Worm (Caenorhabditis elegans): ENCODE results near the gene crh-1.

crh-1 gene

DNA sequence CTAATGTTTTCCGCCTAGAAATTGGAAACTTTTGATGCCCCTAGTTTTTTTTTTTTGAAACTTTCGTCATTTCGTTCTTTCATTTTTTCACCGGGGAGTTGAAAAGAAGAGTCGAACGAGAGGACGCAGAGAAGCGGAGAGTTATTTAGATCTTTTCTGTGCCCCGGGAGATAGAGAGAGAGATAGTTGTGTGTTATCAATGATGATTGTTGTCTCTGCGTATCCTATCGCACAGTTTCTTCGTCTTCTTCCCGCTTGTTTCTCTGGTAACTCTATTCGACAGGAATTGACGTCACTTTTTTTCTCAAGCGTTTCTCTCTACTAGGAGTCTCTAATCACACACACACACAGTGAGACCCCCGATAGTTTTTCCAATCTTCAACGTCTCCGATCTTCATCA lies 31.7 kb downstream of the crh-1 start:
- TF ChIP-seq nfya-1 (tag; optimal IDR thresholded peaks at IDR 0.05) (peak; percentile 27), elt-2 (tag; optimal IDR thresholded peaks at IDR 0.05) (peak; percentile 90), sox-2 (GFP tag; IDR thresholded peaks at IDR 0.05) (no peak), pqm-1 (tag; optimal IDR thresholded peaks at IDR 0.05) (peak; percentile 29), dve-1 (tag; optimal IDR thresholded peaks at IDR 0.05) (peak; percentile 8)

ce11 chrIII:11689887-11690286 lies 32.3 kb downstream of the crh-1 start:
- TF ChIP-seq pha-4 (tag; optimal IDR thresholded peaks at IDR 0.05) (no peak), nhr-11 (tag; optimal IDR thresholded peaks at IDR 0.05) (no peak), ceh-2 (tag; optimal IDR thresholded peaks at IDR 0.05) (no peak), nfya-1 (tag; optimal IDR thresholded peaks at IDR 0.05) (no peak), odd-2 (tag; optimal IDR thresholded peaks at IDR 0.05) (no peak), unc-3 (GFP tag; conservative IDR thresholded peaks at IDR 0.05) (no peak), unc-3 (tag; optimal IDR thresholded peaks at IDR 0.05) (no peak), ahr-1 (tag; optimal IDR thresholded peaks at IDR 0.05) (no peak), ceh-48 (tag; optimal IDR thresholded peaks at IDR 0.05) (no peak), elt-4 (tag; optimal IDR thresholded peaks at IDR 0.05) (no peak), dmd-4 (tag; optimal IDR thresholded peaks at IDR 0.05; ENCODE audit: borderline replicate concordance) (no peak), unc-55 (GFP tag; optimal IDR thresholded peaks at IDR 0.05) (no peak), fax-1 (tag; optimal IDR thresholded peaks at IDR 0.05) (no peak), sdc-2 (tag; optimal IDR thresholded peaks at IDR 0.05) (no peak), elt-2 (tag; optimal IDR thresholded peaks at IDR 0.05) (no peak), ceh-9 (tag; optimal IDR thresholded peaks at IDR 0.05) (no peak), pros-1 (tag; optimal IDR thresholded peaks at IDR 0.05) (no peak), T23F11.4 (GFP tag; optimal IDR thresholded peaks at IDR 0.05) (no peak), tbx-2 (tag; optimal IDR thresholded peaks at IDR 0.05) (no peak)

DNA sequence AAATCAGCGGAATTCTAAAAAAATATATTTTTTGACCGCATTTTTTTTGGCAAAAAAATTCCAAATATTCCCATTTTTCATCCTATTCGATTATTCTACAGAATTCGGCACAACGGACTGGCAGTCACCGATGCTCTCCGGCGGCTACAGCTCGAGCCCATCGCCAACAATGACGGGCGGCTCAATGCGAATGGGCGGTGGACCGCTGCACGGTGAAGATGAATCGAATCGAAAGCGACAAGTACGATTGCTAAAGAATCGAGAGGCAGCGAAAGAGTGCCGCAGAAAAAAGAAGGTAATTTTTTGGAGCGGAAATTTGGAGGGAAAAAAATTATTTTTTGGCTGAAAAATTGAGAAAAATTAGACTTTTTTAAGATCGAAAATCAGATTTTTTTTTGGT lies 34.8 kb downstream of the crh-1 start:
- TF ChIP-seq fax-1 (tag; optimal IDR thresholded peaks at IDR 0.05), result no peak
- no peak for TF ChIP-seq ahr-1 (tag; optimal IDR thresholded peaks at IDR 0.05)
- TF ChIP-seq ceh-34 (tag; optimal IDR thresholded peaks at IDR 0.05), result no peak
- no peak for TF ChIP-seq ama-1 (optimal IDR thresholded peaks at IDR 0.05)
- TF ChIP-seq Y22D7AL.16 (tag; optimal IDR thresholded peaks at IDR 0.05), result no peak
- no peak for TF ChIP-seq syd-9 (tag; optimal IDR thresholded peaks at IDR 0.05)
- no peak for TF ChIP-seq hlh-30 (tag; optimal IDR thresholded peaks at IDR 0.05; ENCODE audit: insufficient read depth)
- TF ChIP-seq dmd-4 (tag; optimal IDR thresholded peaks at IDR 0.05; ENCODE audit: borderline replicate concordance), result no peak
- no peak for TF ChIP-seq zip-5 (tag; optimal IDR thresholded peaks at IDR 0.05)
- TF ChIP-seq ztf-16 (tag; optimal IDR thresholded peaks at IDR 0.05), result no peak
- no peak for TF ChIP-seq mec-3 (tag; optimal IDR thresholded peaks at IDR 0.05; ENCODE audit: borderline replicate concordance)
- TF ChIP-seq pros-1 (tag; optimal IDR thresholded peaks at IDR 0.05), result no peak
- no peak for TF ChIP-seq nhr-232 (tag; optimal IDR thresholded peaks at IDR 0.05)
- TF ChIP-seq sox-4 (tag; optimal IDR thresholded peaks at IDR 0.05), result no peak
- TF ChIP-seq unc-55 (GFP tag; optimal IDR thresholded peaks at IDR 0.05), result no peak
- no peak for TF ChIP-seq elt-4 (tag; optimal IDR thresholded peaks at IDR 0.05)
- no peak for TF ChIP-seq ceh-18 (tag; optimal IDR thresholded peaks at IDR 0.05)
- no peak for TF ChIP-seq ceh-30 (tag; optimal IDR thresholded peaks at IDR 0.05)

DNA sequence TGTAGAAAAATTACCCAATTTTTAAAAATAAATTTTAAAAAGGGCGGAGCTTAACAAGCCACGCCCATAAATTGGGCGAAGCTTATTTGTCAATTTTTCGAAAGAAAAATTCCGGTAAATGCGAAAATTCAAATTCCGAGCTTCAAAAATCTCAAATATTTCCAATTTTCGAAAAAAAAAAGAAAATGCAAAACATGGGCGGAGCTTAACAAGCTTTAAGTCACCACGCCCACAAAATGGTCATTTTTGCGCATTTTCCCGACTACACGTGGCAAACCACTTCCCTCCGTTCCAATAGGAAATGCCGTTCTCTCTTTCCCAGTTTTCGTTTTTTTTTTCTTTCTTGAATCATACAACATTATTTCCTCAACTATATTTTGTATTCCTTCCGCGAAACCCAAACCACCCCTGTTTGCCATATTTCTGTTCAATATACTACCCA lies 37.0 kb downstream of the crh-1 start:
- TF ChIP-seq pros-1 (tag; optimal IDR thresholded peaks at IDR 0.05), result no peak
- no peak for TF ChIP-seq syd-9 (tag; optimal IDR thresholded peaks at IDR 0.05)
- TF ChIP-seq sdc-2 (tag; optimal IDR thresholded peaks at IDR 0.05), result no peak
- TF ChIP-seq ceh-19 (GFP tag; optimal IDR thresholded peaks at IDR 0.05), result no peak
- TF ChIP-seq ref-2 (tag; optimal IDR thresholded peaks at IDR 0.05), result no peak

- TF ChIP-seq ceh-34 (tag; optimal IDR thresholded peaks at IDR 0.05), result no peak
Observed at ce11 chrIII:11694975-11695374, 37.4 kb downstream of the crh-1 start, which contains the start of gene Y41C4A.22. TSS of gene Y41C4A.22 (plus strand) at chrIII:11695275.

Data from whole organism, late embryonic.